Fruit fly (Drosophila melanogaster): Measurements from ENCODE around the gene nxf2.

The nxf2 gene

DNA sequence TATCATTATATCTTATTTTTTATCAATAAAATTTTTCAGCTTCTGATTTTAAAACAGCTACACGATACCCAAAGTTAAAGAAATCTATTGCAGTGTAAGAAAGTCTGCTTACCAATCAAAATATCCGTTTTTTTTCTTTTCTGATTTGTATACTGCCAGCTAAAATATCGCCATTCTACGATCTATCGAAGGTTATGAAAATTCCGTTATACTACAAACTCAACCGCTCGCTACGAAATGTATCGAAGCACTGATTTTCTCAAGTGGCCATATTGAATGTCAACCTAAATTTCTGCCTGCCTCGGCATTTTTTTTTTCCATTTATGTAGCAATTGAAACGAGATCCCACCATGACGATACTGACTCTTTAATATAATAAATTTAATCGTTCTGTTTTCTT lies at the start of gene nxf2:
Gene nxf2 (minus strand): TSS at position 258 of the 400 bp plus-strand sequence.
- no peak for TF ChIP-seq psq (optimal IDR thresholded peaks at IDR 0.05)
- TF ChIP-seq pan (optimal IDR thresholded peaks at IDR 0.05), result no peak
- no peak for TF ChIP-seq EcR (GFP tag; optimal IDR thresholded peaks at IDR 0.05)
- no peak for TF ChIP-seq Dll (optimal IDR thresholded peaks at IDR 0.05)
- TF ChIP-seq usp (GFP tag; optimal IDR thresholded peaks at IDR 0.05), result no peak

DNA sequence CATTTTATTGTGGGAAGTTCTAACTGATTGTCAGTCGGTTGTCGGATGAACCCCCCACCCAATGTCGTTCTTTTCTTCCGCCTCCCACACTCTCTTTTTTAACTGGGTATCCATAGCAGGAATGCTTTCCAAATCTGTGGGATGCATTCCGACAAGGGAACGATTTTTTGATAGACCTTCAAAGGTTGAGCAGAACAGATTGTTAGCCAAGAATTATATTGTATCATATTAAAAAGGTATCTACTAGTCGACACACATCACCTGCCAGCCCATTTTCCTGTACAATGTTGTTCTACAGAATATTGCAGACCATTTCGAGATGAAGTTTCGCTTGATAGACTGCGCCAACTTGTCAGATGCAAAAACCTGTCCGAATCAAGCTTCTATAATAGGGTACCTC lies 49.7 kb upstream of the nxf2 start:
- no peak for TF ChIP-seq CG8478 (optimal IDR thresholded peaks at IDR 0.05)
- no peak for TF ChIP-seq Dll (optimal IDR thresholded peaks at IDR 0.05)
- TF ChIP-seq psq (optimal IDR thresholded peaks at IDR 0.05), result no peak
- TF ChIP-seq pan (optimal IDR thresholded peaks at IDR 0.05), result no peak
- TF ChIP-seq EcR (GFP tag; optimal IDR thresholded peaks at IDR 0.05), result no peak
- no peak for TF ChIP-seq usp (GFP tag; optimal IDR thresholded peaks at IDR 0.05)

DNA sequence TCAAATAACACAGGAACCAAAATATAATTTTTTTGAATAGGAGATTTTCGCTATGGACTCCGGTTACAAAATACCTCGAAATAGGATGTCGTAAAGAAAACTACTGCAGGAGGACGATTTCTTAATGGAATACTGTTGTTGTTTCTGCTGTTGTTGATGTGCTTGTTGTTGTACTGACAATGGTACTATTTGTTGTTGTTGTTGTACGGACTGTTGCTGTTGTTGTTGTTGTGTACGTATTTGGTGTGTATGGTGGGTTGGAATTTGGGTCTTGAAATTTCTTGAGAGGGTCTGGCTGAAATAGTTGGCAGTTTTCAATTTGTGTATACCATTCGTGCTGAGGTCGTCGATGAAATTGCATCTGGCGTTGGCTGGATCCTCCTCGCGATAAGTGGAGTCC lies 46.1 kb upstream of the nxf2 start:
- TF ChIP-seq CG8478 (optimal IDR thresholded peaks at IDR 0.05) (no peak), pan (optimal IDR thresholded peaks at IDR 0.05) (no peak), psq (optimal IDR thresholded peaks at IDR 0.05) (no peak), EcR (GFP tag; optimal IDR thresholded peaks at IDR 0.05) (no peak), usp (GFP tag; optimal IDR thresholded peaks at IDR 0.05) (no peak), Dll (optimal IDR thresholded peaks at IDR 0.05) (no peak)

DNA sequence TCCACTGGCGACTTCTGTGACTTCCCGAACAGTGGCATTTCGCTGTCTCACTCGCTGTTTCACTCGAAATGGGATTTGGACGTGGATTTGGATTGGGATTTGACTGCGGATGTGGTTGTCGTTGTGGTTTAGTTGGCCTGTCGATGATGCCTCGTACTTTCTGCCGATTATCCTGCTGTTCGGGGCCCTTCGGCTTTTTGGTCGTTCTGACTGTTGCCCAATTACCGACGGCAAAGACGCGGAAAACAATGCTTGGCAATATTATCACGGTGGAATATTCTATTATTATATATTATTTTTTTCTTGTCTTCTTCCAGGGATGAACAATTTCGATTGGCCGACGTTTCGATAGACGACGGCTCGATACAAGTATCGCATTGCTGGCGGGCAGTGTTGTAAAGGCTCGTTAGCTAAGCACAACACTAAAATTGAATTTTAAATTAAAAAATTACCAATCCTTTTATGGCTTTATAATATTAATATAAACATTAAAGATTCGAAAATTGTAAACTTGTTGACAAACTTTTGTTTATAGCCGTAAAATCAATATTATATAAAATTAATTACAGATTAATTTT lies 35.1 kb upstream of the nxf2 start, which contains the start of gene Mo25:
Gene Mo25 (minus strand): TSS at position 341 of the 578 bp plus-strand sequence.
- TF ChIP-seq EcR (GFP tag; optimal IDR thresholded peaks at IDR 0.05) (no peak), pan (optimal IDR thresholded peaks at IDR 0.05) (no peak), psq (optimal IDR thresholded peaks at IDR 0.05) (no peak), CG8478 (optimal IDR thresholded peaks at IDR 0.05) (peak; percentile 18)

DNA sequence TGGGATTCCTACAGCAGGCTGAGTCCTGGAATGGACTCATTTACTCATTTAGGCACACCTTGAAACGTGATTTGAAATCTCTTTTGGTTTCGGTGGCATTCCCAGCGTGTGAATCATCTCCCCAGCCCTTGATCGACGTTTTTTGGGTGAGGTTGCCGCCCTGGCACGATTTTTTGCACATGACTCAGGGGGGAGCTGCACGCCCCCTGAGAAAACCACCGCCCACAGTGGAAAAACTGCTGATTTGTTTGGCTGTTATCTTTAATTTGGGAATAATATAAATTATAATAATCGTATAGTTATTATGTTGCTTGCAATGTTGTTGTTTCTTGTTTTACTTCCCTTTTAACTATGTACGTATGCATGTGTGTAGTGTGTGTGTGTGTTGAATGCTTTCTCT lies 32.9 kb upstream of the nxf2 start:
- no peak for TF ChIP-seq EcR (GFP tag; optimal IDR thresholded peaks at IDR 0.05)
- no peak for TF ChIP-seq psq (optimal IDR thresholded peaks at IDR 0.05)
- no peak for TF ChIP-seq usp (GFP tag; optimal IDR thresholded peaks at IDR 0.05)

DNA sequence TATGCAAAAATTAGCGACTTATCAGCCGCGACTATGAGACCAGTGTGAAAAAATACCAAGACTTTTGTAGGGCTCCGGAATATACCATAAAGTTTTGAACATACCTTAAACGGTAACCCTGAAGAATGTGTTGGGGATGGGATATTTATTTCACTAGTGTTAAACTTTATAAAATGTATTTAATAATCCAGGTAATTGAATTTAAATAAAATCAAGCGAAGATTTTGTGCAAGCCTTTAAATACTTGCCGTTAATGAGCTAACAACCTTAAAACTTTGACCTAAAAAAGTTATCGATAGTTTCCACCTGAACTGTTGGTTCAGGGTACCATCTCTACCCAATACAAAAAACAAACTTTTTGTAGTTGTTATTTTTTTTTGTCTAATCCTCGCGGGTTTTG lies 32.0 kb upstream of the nxf2 start, which contains the start of gene CG4101:
Gene CG4101 (plus strand): TSS at position 335 of the 400 bp plus-strand sequence.
- TF ChIP-seq usp (GFP tag; optimal IDR thresholded peaks at IDR 0.05) (no peak), EcR (GFP tag; optimal IDR thresholded peaks at IDR 0.05) (no peak)

DNA sequence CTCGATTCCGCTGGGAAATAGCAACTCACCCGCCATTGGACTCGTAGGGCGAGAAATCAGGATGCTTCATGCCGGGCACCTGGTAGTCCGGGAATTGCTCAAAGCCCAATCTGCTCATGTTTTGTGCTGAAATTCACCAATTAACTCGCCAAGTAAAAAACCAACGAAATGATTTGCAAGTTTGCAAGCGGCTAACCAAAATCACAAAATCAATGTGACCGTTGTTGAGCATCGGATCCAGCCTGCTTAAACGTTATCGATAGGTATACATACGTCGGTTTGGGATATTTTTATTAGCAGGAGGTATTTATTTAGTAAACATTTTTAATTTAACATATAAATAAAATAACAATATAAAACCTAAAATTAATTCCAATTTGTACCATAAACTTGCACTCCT lies 30.1 kb upstream of the nxf2 start, which contains the start of gene Prosbeta6:
Gene Prosbeta6 (minus strand): TSS at position 218 of the 400 bp plus-strand sequence.
- TF ChIP-seq pan (optimal IDR thresholded peaks at IDR 0.05) (no peak), usp (GFP tag; optimal IDR thresholded peaks at IDR 0.05) (no peak), Dll (optimal IDR thresholded peaks at IDR 0.05) (no peak), EcR (GFP tag; optimal IDR thresholded peaks at IDR 0.05) (no peak), psq (optimal IDR thresholded peaks at IDR 0.05) (no peak), CG8478 (optimal IDR thresholded peaks at IDR 0.05) (no peak)

DNA sequence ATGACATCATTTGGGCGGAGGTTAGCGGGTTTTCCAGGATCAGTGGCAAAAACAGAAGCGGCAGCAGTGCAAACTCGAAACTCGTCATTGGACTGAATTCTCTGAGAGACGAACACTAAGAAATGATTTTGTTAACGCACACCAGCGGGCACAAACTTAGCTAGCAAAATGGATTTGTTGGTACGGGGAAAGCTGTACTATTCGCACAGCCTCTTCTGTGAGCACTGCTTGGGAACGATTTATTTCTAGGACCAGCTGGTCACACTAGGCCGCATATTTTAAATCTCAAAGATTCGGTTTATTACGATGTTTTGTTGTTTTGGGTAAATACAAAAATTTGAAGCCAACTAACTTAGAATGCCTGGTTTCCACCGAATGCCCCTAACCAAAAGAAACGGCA lies 29.0 kb upstream of the nxf2 start, which contains the start of gene CG4098:
Gene CG4098 (minus strand): TSS at position 228 of the 400 bp plus-strand sequence.
- no peak for TF ChIP-seq Dll (optimal IDR thresholded peaks at IDR 0.05)
- TF ChIP-seq psq (optimal IDR thresholded peaks at IDR 0.05), result no peak
- no peak for TF ChIP-seq EcR (GFP tag; optimal IDR thresholded peaks at IDR 0.05)
- TF ChIP-seq CG8478 (optimal IDR thresholded peaks at IDR 0.05), result no peak
- TF ChIP-seq pan (optimal IDR thresholded peaks at IDR 0.05), result no peak
- TF ChIP-seq usp (GFP tag; optimal IDR thresholded peaks at IDR 0.05), result no peak

DNA sequence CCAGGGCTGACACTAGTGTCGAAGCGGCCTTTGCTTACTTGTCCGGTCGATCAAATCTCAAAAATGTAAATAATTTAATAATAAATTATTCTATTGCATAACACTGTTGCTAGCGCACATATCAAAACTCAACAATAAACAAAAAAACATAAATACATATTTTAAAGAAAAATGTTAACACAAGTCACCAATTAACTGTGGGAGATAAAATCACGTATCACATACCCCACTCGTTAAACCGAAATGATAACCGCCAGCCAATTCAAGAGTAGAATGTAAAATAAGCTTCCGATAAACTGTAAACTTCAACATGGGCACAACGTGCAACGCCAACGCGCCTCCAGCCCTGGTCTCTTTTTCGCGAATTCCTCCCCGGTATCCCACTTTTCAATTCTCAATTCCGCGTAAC lies 22.6 kb upstream of the nxf2 start, which contains the start of gene Arts:
Gene Arts (plus strand): TSS at position 116 of the 409 bp plus-strand sequence.
- no peak for TF ChIP-seq pan (optimal IDR thresholded peaks at IDR 0.05)
- no peak for TF ChIP-seq psq (optimal IDR thresholded peaks at IDR 0.05)
- no peak for TF ChIP-seq usp (GFP tag; optimal IDR thresholded peaks at IDR 0.05)
- TF ChIP-seq EcR (GFP tag; optimal IDR thresholded peaks at IDR 0.05), result no peak
- TF ChIP-seq Dll (optimal IDR thresholded peaks at IDR 0.05), result no peak
- no peak for TF ChIP-seq CG8478 (optimal IDR thresholded peaks at IDR 0.05)

DNA sequence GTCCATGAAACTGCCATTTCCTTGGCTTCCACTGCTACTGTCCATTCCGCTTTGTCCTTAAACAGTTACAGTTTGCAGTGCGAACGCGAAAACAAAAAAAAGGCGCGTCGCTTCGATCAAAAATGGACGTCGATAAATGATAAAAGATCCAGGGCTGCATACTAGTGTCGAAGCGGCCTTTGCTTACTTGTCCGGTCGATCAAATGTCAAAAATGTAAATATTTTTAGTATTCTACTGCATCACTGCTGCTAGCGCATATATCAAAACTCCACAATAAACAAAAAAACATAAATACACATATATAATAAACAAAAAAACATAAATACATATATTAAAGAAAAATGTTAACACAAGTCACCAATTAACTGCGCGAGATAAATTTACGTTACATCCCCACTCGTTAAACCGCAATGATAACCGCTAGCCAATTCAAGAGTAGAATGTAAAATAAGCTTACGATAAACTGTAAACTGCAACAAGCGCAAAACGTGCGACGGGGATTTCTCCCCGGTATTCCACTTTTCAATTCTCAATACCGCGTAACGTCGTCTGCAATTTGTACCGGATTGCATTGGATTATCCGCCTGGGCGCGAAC lies 14.9 kb upstream of the nxf2 start, which contains the start of the genes spd-2 and Apl:
Gene spd-2 (minus strand): TSS at position 93 of the 597 bp plus-strand sequence.
Gene Apl (plus strand): TSS at position 260 of the 597 bp plus-strand sequence.
- TF ChIP-seq CG8478 (optimal IDR thresholded peaks at IDR 0.05) (no peak), pan (optimal IDR thresholded peaks at IDR 0.05) (no peak), EcR (GFP tag; optimal IDR thresholded peaks at IDR 0.05) (no peak), usp (GFP tag; optimal IDR thresholded peaks at IDR 0.05) (no peak)

DNA sequence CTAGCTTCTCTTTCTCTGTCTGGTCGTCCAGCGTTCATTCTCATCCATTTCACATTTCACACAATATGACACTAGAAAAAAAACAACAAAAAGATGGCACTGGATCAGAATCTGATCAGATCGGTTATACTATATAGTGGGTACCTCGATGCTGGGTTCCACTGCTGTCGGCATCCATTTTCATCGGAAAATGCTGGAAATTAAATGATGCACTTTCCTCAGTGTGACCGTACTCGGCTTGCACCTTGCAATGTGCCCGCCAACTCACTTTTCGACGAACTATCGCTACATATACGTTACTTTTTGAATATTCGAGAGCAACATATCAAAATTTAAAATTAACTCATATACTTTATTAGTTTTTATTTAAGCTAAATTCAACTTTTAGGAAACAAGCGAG lies 10.8 kb upstream of the nxf2 start, which contains the start of gene tra:
Gene tra (minus strand): TSS at position 191 of the 400 bp plus-strand sequence.
- no peak for TF ChIP-seq Dll (optimal IDR thresholded peaks at IDR 0.05)
- TF ChIP-seq CG8478 (optimal IDR thresholded peaks at IDR 0.05), result no peak
- no peak for TF ChIP-seq pan (optimal IDR thresholded peaks at IDR 0.05)
- no peak for TF ChIP-seq usp (GFP tag; optimal IDR thresholded peaks at IDR 0.05)
- no peak for TF ChIP-seq EcR (GFP tag; optimal IDR thresholded peaks at IDR 0.05)
- no peak for TF ChIP-seq psq (optimal IDR thresholded peaks at IDR 0.05)

DNA sequence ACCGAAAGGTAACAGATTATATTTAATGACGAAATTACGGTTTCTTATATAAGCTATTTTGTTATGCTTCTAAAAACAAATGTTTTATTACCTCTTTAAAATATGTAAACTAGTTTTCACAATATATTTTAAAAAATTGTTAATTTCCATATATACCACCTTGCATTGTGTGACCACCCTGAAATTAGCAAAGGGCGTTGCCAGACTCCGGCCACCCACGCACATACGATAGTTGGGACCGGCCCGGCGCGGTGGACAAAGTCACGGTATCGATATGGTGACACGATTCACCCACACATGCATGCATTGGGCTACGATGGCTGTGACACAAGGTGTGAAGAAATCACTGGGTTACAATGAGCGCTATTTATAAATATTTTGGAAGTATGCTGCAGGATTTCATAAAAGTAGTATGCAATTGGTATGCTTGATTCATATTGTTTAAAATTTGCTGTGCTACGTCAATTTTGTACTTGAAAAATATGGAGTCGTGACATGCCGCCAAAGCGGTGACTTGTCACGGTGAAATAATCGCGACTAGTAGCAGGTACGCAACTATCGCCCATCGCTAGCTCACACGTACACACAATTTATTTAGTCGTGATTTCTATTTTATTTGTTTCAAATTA lies 8.0 kb upstream of the nxf2 start:
- TF ChIP-seq pan (optimal IDR thresholded peaks at IDR 0.05) (no peak), psq (optimal IDR thresholded peaks at IDR 0.05) (no peak), Dll (optimal IDR thresholded peaks at IDR 0.05) (no peak), CG8478 (optimal IDR thresholded peaks at IDR 0.05) (no peak), EcR (GFP tag; optimal IDR thresholded peaks at IDR 0.05) (no peak), usp (GFP tag; optimal IDR thresholded peaks at IDR 0.05) (no peak)
